Worm (Caenorhabditis elegans): ENCODE results near the gene rgs-6.
A peak's percentile ranks its signal among the peaks of the same experiment; 100 is the strongest.

The rgs-6 gene

DNA sequence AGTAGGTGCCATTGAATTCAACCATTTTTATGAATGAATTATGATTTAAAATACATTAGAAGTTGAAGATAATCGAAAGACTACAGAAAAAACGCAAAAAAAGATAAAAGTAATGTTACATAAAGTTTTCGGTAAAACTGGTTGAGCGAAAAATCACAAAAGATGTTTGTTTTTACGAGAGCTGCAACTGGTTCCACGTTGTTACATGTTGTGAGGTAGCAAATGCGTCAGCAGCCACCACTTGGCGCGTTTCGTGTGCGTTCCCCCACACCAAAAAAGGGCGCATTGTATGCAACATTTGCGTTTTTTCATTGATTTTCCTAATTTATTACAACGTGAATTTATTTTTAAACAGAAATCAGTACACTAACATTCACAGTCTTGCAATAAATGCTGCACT, 48.6 kb upstream of the rgs-6 start, which contains the start of gene gakh-1 (continued):
- no peak for TF ChIP-seq pag-3 (tag; optimal IDR thresholded peaks at IDR 0.05; ENCODE audit: borderline replicate concordance, insufficient read depth)
- TF ChIP-seq aly-2 (tag; optimal IDR thresholded peaks at IDR 0.05), result no peak
- TF ChIP-seq C04F5.9 (tag; optimal IDR thresholded peaks at IDR 0.05), result no peak
- no peak for TF ChIP-seq ztf-11 (tag; optimal IDR thresholded peaks at IDR 0.05)
- peak; percentile 25 for TF ChIP-seq C16A3.4 (tag; optimal IDR thresholded peaks at IDR 0.05)
- peak; percentile 60 for TF ChIP-seq mep-1 (tag; optimal IDR thresholded peaks at IDR 0.05)
- TF ChIP-seq nhr-90 (tag; optimal IDR thresholded peaks at IDR 0.05; ENCODE audit: poor library complexity), result peak; percentile 62
- TF ChIP-seq aha-1 (tag; optimal IDR thresholded peaks at IDR 0.05), result no peak
- peak; percentile 29 for TF ChIP-seq sup-37 (GFP tag; optimal IDR thresholded peaks at IDR 0.05)
- no peak for TF ChIP-seq ceh-63 (GFP tag; optimal IDR thresholded peaks at IDR 0.05)
- peak; percentile 47 for TF ChIP-seq lin-13 (GFP tag; optimal IDR thresholded peaks at IDR 0.05)
- peak; percentile 50 for TF ChIP-seq fkh-8 (tag; optimal IDR thresholded peaks at IDR 0.05)
- no peak for TF ChIP-seq nhr-84 (tag; optimal IDR thresholded peaks at IDR 0.05)
- peak in 2 of 6 experiments; percentile 2 to 18 for TF ChIP-seq elt-3 (tag; optimal IDR thresholded peaks at IDR 0.05)
- TF ChIP-seq ets-5 (GFP tag; IDR thresholded peaks at IDR 0.05), result no peak
- peak; percentile 28 for TF ChIP-seq F16B12.6 (tag; optimal IDR thresholded peaks at IDR 0.05)
- no peak for TF ChIP-seq alr-1 (tag; optimal IDR thresholded peaks at IDR 0.05; ENCODE audit: borderline replicate concordance)
- peak; percentile 34 for TF ChIP-seq isw-1 (GFP tag; IDR thresholded peaks at IDR 0.05)
- no peak for TF ChIP-seq nhr-76 (tag; optimal IDR thresholded peaks at IDR 0.05)
- peak; percentile 20 for TF ChIP-seq sox-4 (tag; optimal IDR thresholded peaks at IDR 0.05)
- no peak for TF ChIP-seq hpl-2 (GFP tag; optimal IDR thresholded peaks at IDR 0.05)
- peak; percentile 63 for TF ChIP-seq nhr-19 (GFP tag; conservative IDR thresholded peaks at IDR 0.05)
- TF ChIP-seq unc-86 (tag; optimal IDR thresholded peaks at IDR 0.05), result peak; percentile 61
- TF ChIP-seq dpl-1 (GFP tag; optimal IDR thresholded peaks at IDR 0.05), result peak; percentile 17 to 65 (median 56)
- TF ChIP-seq mab-9 (GFP tag; IDR thresholded peaks at IDR 0.05), result 0 out of 2 replicates have a peak, but pooled peaks have one; percentile 10
- peak; percentile 61 to 65 for TF ChIP-seq lsy-2 (tag; optimal IDR thresholded peaks at IDR 0.05)
- TF ChIP-seq lin-15B (tag; optimal IDR thresholded peaks at IDR 0.05), result no peak
- TF ChIP-seq hlh-17 (GFP tag; optimal IDR thresholded peaks at IDR 0.05; ENCODE audit: borderline replicate concordance), result no peak
- TF ChIP-seq lin-35 (GFP tag; optimal IDR thresholded peaks at IDR 0.05), result peak; percentile 45 to 76
- TF ChIP-seq egl-13 (tag; optimal IDR thresholded peaks at IDR 0.05), result peak; percentile 28
- TF ChIP-seq egl-27 (tag; optimal IDR thresholded peaks at IDR 0.05), result no peak
- TF ChIP-seq snu-23 (GFP tag; optimal IDR thresholded peaks at IDR 0.05), result peak; percentile 72
- peak; percentile 42 for TF ChIP-seq elt-2 (tag; optimal IDR thresholded peaks at IDR 0.05)
- TF ChIP-seq ama-1 (optimal IDR thresholded peaks at IDR 0.05), result no peak
- peak; percentile 86 for TF ChIP-seq lin-14 (GFP tag; optimal IDR thresholded peaks at IDR 0.05)
- TF ChIP-seq nhr-77 (tag; optimal IDR thresholded peaks at IDR 0.05), result peak; percentile 46
- peak; percentile 28 for TF ChIP-seq skn-1 (tag; optimal IDR thresholded peaks at IDR 0.05)
- no peak for TF ChIP-seq fkh-4 (tag; optimal IDR thresholded peaks at IDR 0.05; ENCODE audit: borderline replicate concordance)
- TF ChIP-seq mef-2 (tag; optimal IDR thresholded peaks at IDR 0.05), result no peak
- peak; percentile 5 to 39 (median 32) for TF ChIP-seq ceh-82 (tag; optimal IDR thresholded peaks at IDR 0.05)
- no peak for TF ChIP-seq tlp-1 (tag; optimal IDR thresholded peaks at IDR 0.05)
- TF ChIP-seq grh-1 (GFP tag; IDR thresholded peaks at IDR 0.05), result peak; percentile 85

DNA sequence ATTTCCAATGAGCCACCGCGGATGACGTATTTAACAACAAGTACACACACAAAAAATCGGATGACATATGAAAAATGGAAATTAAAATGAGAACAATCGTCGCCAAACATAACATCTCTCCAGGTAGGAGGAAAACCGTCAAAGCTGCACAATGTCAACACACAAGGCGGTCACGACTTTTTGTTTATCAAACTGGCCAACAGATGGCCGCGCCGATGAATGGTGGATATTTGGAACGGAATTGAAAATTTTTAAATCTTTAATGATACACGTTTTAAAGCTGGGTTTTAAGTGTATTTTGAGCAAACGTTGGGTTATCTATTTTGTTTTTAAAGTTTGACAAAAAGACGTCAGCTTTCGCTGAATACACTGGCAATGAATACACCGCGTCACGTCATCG, 47.7 kb upstream of the rgs-6 start:
- TF ChIP-seq mep-1 (tag; optimal IDR thresholded peaks at IDR 0.05) (no peak), tlp-1 (tag; optimal IDR thresholded peaks at IDR 0.05) (no peak), efl-1 (optimal IDR thresholded peaks at IDR 0.05) (no peak), efl-1 (GFP tag; optimal IDR thresholded peaks at IDR 0.05 in 1 of 2) (peak in 1 of 2 experiments; percentile 72)
